Fruit fly (Drosophila melanogaster) whole organism, embryonic: Measurements from ENCODE around the gene CG33269.
A peak's percentile ranks its signal among the peaks of the same experiment; 100 is the strongest.

Experiments
- Adf1 ChIP-seq: fragments of 200-800 bp; sonication (Bioruptor generic); IDR thresholded peaks from 2 replicates; pipeline ENCODE4 v1.3.6; 2022; ENCODE audit warnings: missing biosample characterization, missing genetic modification characterization
- Atf-2 ChIP-seq: fragments of 200-800 bp; sonication (Bioruptor generic); optimal IDR thresholded peaks from 2 replicates; lab custom pipeline; 2016; ENCODE audit warnings: missing biosample characterization, missing genetic modification characterization
- CG10147 ChIP-seq: fragments of 200-800 bp; sonication (Bioruptor generic); optimal IDR thresholded peaks from 2 replicates; lab custom pipeline; 2019; ENCODE audit warnings: missing biosample characterization, mild to moderate bottlenecking, missing genetic modification characterization, moderate library complexity
- CG10462 ChIP-seq: fragments of 200-800 bp; sonication (Bioruptor generic); optimal IDR thresholded peaks from 2 replicates; lab custom pipeline; 2016; ENCODE audit warnings: missing biosample characterization, missing genetic modification characterization
- CG11695 ChIP-seq: fragments of 200-800 bp; sonication (Bioruptor generic); IDR thresholded peaks from 3 replicates; pipeline ENCODE4 v1.3.6; 2022; ENCODE audit warnings: missing biosample characterization, missing genetic modification characterization
- CG12236 ChIP-seq: fragments of 200-800 bp; sonication (Bioruptor generic); optimal IDR thresholded peaks from 2 replicates; lab custom pipeline; 2016; ENCODE audit warnings: missing biosample characterization, missing genetic modification characterization
- CG12744 ChIP-seq: fragments of 200-800 bp; sonication (Bioruptor generic); optimal IDR thresholded peaks from 2 replicates; lab custom pipeline; 2016; ENCODE audit warnings: missing biosample characterization, missing genetic modification characterization
- CG13296 ChIP-seq: fragments of 200-800 bp; sonication (Bioruptor generic); optimal IDR thresholded peaks from 3 replicates; lab custom pipeline; 2018; ENCODE audit warnings: missing biosample characterization, mild to moderate bottlenecking, missing genetic modification characterization
- CG15514 ChIP-seq: fragments of 200-800 bp; sonication (Bioruptor generic); optimal IDR thresholded peaks from 3 replicates; lab custom pipeline; 2017; ENCODE audit warnings: missing biosample characterization, missing genetic modification characterization, mild to moderate bottlenecking, moderate library complexity, missing genetic modification reagents
- CG1603 ChIP-seq: fragments of 200-800 bp; sonication (Bioruptor generic); optimal IDR thresholded peaks from 2 replicates; lab custom pipeline; 2019; ENCODE audit warnings: missing biosample characterization, mild to moderate bottlenecking, missing genetic modification characterization, moderate library complexity
- CG18476 ChIP-seq: fragments of 200-800 bp; sonication (Bioruptor generic); optimal IDR thresholded peaks from 2 replicates; lab custom pipeline; 2016; ENCODE audit warnings: missing biosample characterization, mild to moderate bottlenecking, missing genetic modification characterization
- CG18764 ChIP-seq: fragments of 200-800 bp; sonication (Bioruptor generic); optimal IDR thresholded peaks from 3 replicates; lab custom pipeline; 2016; ENCODE audit warnings: missing biosample characterization, missing genetic modification characterization
- CG2712 ChIP-seq: fragments of 200-800 bp; optimal IDR thresholded peaks from 3 replicates; lab custom pipeline; 2019; ENCODE audit warnings: missing biosample characterization, mild to moderate bottlenecking, missing genetic modification characterization, moderate library complexity
- CG33557 ChIP-seq: fragments of 200-800 bp; sonication (Bioruptor generic); optimal IDR thresholded peaks from 2 replicates; lab custom pipeline; 2019; ENCODE audit warnings: missing biosample characterization, mild to moderate bottlenecking, missing genetic modification characterization, moderate library complexity
- CG6175 ChIP-seq: fragments of 200-800 bp; sonication (Bioruptor generic); IDR thresholded peaks from 3 replicates; pipeline ENCODE4 v1.3.6; 2022; ENCODE audit warnings: missing biosample characterization, missing genetic modification characterization
- CG6791 ChIP-seq: fragments of 200-800 bp; sonication (Bioruptor generic); IDR thresholded peaks from 3 replicates; pipeline ENCODE4 v1.3.6; 2022; ENCODE audit warnings: missing biosample characterization, missing genetic modification characterization; ENCODE audit not compliant: partially characterized antibody
- CG8478 ChIP-seq: fragments of >200 bp; optimal IDR thresholded peaks from 2 replicates; lab custom pipeline; 2018
- Elba2 ChIP-seq: fragments of 200-800 bp; sonication (Bioruptor generic); optimal IDR thresholded peaks from 3 replicates; lab custom pipeline; 2016; ENCODE audit warnings: missing biosample characterization, missing genetic modification characterization
- Ets97D ChIP-seq: fragments of 200-800 bp; sonication (Bioruptor generic); optimal IDR thresholded peaks from 3 replicates; lab custom pipeline; 2016; ENCODE audit warnings: missing biosample characterization, missing genetic modification characterization
- Fer2 ChIP-seq: fragments of 200-800 bp; sonication (Bioruptor generic); optimal IDR thresholded peaks from 2 replicates; lab custom pipeline; 2018; ENCODE audit warnings: missing biosample characterization, mild to moderate bottlenecking, missing genetic modification characterization, moderate library complexity
- Gsc ChIP-seq: fragments of 200-800 bp; sonication (Bioruptor generic); IDR thresholded peaks from 2 replicates; pipeline ENCODE4 v1.3.6; 2022; ENCODE audit warnings: missing biosample characterization, missing genetic modification characterization
- H2.0 ChIP-seq: fragments of 200-800 bp; sonication (Bioruptor generic); IDR thresholded peaks from 2 replicates; pipeline ENCODE4 v1.3.6; 2022; ENCODE audit warnings: missing biosample characterization, missing genetic modification characterization
- Hmr ChIP-seq: fragments of 200-800 bp; sonication (Bioruptor generic); optimal IDR thresholded peaks from 3 replicates; lab custom pipeline; 2017; ENCODE audit warnings: mild to moderate bottlenecking, missing biosample characterization, missing genetic modification reagents, missing genetic modification characterization
- Hr78 ChIP-seq, 2 experiments: fragments of 200-800 bp in 1 of 2; fragments of >200 bp in 1 of 2; sonication (Bioruptor generic) in 1 of 2; optimal IDR thresholded peaks; 2 replicates each; lab custom pipeline; 2017 to 2019; ENCODE audit warnings: missing biosample characterization in 2 of 2, missing genetic modification characterization in 2 of 2, mild to moderate bottlenecking in 1 of 2, moderate library complexity in 1 of 2
- NC2β ChIP-seq: fragments of 200-800 bp; sonication (Bioruptor generic); optimal IDR thresholded peaks from 2 replicates; lab custom pipeline; 2016; ENCODE audit warnings: missing biosample characterization, missing genetic modification characterization
- NfI ChIP-seq: fragments of 200-800 bp; sonication (Bioruptor generic); optimal IDR thresholded peaks from 3 replicates; lab custom pipeline; 2018; ENCODE audit warnings: missing biosample characterization, mild to moderate bottlenecking, missing genetic modification characterization, moderate library complexity
- Optix ChIP-seq: fragments of 200-800 bp; sonication (Bioruptor generic); IDR thresholded peaks from 3 replicates; pipeline ENCODE4 v1.3.6; 2022; ENCODE audit warnings: missing biosample characterization, missing genetic modification characterization
- Rfx ChIP-seq: fragments of 200-800 bp; sonication (Bioruptor generic); IDR thresholded peaks from 2 replicates; pipeline ENCODE4 v1.3.6; 2022; ENCODE audit warnings: missing biosample characterization, missing genetic modification characterization
- Side ChIP-seq: fragments of 200-800 bp; sonication (Bioruptor generic); optimal IDR thresholded peaks from 2 replicates; lab custom pipeline; 2016; ENCODE audit warnings: missing biosample characterization, missing genetic modification characterization
- Six4 ChIP-seq: fragments of 200-800 bp; sonication (Bioruptor generic); optimal IDR thresholded peaks from 2 replicates; lab custom pipeline; 2016; ENCODE audit warnings: missing biosample characterization, missing genetic modification characterization
- ab ChIP-seq: fragments of 200-800 bp; sonication (Bioruptor generic); optimal IDR thresholded peaks from 2 replicates; lab custom pipeline; 2016; ENCODE audit warnings: missing biosample characterization, missing genetic modification characterization
- bbx ChIP-seq: fragments of 200-800 bp; sonication (Bioruptor generic); IDR thresholded peaks from 2 replicates; pipeline ENCODE4 v1.3.6; 2022; ENCODE audit warnings: missing biosample characterization, missing genetic modification characterization; ENCODE audit not compliant: partially characterized antibody
- btn ChIP-seq: fragments of 200-800 bp; sonication (Bioruptor generic); optimal IDR thresholded peaks from 2 replicates; lab custom pipeline; 2016; ENCODE audit warnings: missing biosample characterization, missing genetic modification characterization
- corto ChIP-seq: fragments of 200-800 bp; sonication (Bioruptor generic); optimal IDR thresholded peaks from 2 replicates; lab custom pipeline; 2016; ENCODE audit warnings: missing biosample characterization, mild to moderate bottlenecking, missing genetic modification characterization, moderate library complexity
- emc ChIP-seq: fragments of 200-800 bp; sonication (Bioruptor generic); optimal IDR thresholded peaks from 2 replicates; lab custom pipeline; 2016; ENCODE audit warnings: missing biosample characterization, missing genetic modification characterization
- ewg ChIP-seq: fragments of 200-800 bp; sonication (Bioruptor generic); optimal IDR thresholded peaks from 3 replicates; lab custom pipeline; 2017; ENCODE audit warnings: mild to moderate bottlenecking, missing biosample characterization, missing genetic modification reagents, missing genetic modification characterization
- gem ChIP-seq: fragments of 200-800 bp; sonication (Bioruptor generic); optimal IDR thresholded peaks from 2 replicates; lab custom pipeline; 2019; ENCODE audit warnings: missing biosample characterization, mild to moderate bottlenecking, missing genetic modification characterization, moderate library complexity
- h ChIP-seq: fragments of >200 bp; optimal IDR thresholded peaks from 2 replicates; lab custom pipeline; 2017
- lola ChIP-seq, 3 experiments: fragments of >200 bp in 2 of 3; fragments of 200-800 bp in 1 of 3; sonication (Bioruptor generic) in 1 of 3; optimal IDR thresholded peaks; 2 replicates each; lab custom pipeline; 2017 to 2019; ENCODE audit warnings: missing biosample characterization in 3 of 3, missing genetic modification characterization in 3 of 3, mild to moderate bottlenecking in 1 of 3, moderate library complexity in 1 of 3
- nmo ChIP-seq: fragments of 200-800 bp; sonication (Bioruptor generic); optimal IDR thresholded peaks from 2 replicates; lab custom pipeline; 2018; ENCODE audit warnings: missing biosample characterization, mild to moderate bottlenecking, missing genetic modification characterization, moderate library complexity
- peb ChIP-seq: fragments of 200-800 bp; sonication (Bioruptor generic); IDR thresholded peaks from 2 replicates; pipeline ENCODE4 v1.3.6; 2022; ENCODE audit warnings: missing biosample characterization, missing genetic modification characterization
- pita ChIP-seq: fragments of 200-800 bp; sonication (Bioruptor generic); optimal IDR thresholded peaks from 2 replicates; lab custom pipeline; 2017; ENCODE audit warnings: missing biosample characterization, mild to moderate bottlenecking, missing genetic modification characterization
- repo ChIP-seq: fragments of 200-800 bp; sonication (Bioruptor generic); optimal IDR thresholded peaks from 2 replicates; lab custom pipeline; 2016; ENCODE audit warnings: missing biosample characterization, missing genetic modification characterization
- scrt ChIP-seq: fragments of 200-800 bp; sonication (Bioruptor generic); optimal IDR thresholded peaks from 2 replicates; lab custom pipeline; 2018; ENCODE audit warnings: missing biosample characterization, mild to moderate bottlenecking, missing genetic modification characterization, moderate library complexity
- sens-2 ChIP-seq: fragments of 200-800 bp; sonication (Bioruptor generic); IDR thresholded peaks from 2 replicates; pipeline ENCODE4 v1.3.6; 2022; ENCODE audit warnings: missing biosample characterization, missing genetic modification characterization
- slou ChIP-seq: fragments of 200-800 bp; sonication (Bioruptor generic); optimal IDR thresholded peaks from 3 replicates; lab custom pipeline; 2016; ENCODE audit warnings: missing biosample characterization, missing genetic modification characterization
- twi ChIP-seq: fragments of 200-800 bp; optimal IDR thresholded peaks from 2 replicates; lab custom pipeline; 2019; ENCODE audit warnings: missing biosample characterization, mild to moderate bottlenecking, missing genetic modification characterization, moderate library complexity
- unc-4 ChIP-seq: fragments of 200-800 bp; sonication (Bioruptor generic); IDR thresholded peaks from 2 replicates; pipeline ENCODE4 v1.3.6; 2022; ENCODE audit warnings: missing biosample characterization, missing genetic modification characterization; ENCODE audit not compliant: partially characterized antibody
- usp ChIP-seq: fragments of >200 bp; optimal IDR thresholded peaks from 2 replicates; lab custom pipeline; 2017; ENCODE audit warnings: missing biosample characterization, missing genetic modification characterization

CG33269 gene

DNA sequence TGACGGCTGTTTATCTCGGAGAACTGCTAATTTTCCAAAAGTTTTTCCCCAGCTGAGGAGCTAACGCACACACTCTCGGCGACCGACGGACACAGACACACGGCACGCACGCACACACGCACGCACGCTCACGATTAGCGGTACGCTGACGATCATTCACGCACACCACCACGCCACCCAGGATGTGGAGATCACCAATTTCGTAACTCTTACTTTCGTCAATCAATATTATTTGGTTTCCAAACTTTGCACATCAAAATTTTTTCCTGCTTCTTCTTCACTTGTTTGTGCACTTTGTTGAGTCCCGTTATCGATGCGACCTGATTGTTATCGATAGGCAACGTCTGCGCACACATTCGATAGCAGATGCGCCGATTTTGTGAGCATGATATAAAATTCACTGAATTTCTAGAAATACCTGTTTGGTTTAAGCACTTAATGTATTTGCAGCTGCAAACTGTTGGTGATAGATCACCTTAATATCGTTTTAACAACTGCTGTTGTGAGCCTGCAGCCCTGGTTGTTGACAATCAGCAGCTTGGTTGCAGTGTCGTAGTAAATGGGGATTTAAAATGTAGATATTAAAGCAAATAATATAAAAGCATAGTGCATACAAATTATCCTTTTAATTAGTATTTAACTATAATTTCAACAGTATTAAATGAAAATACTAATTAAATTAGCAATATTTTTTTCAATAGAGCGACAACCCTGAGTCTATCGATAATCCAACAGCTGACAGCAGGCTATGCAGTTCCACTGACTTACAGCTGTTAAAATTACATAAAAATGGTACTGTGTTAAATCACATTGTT is 19.8 kb downstream of the CG33269 start, which contains the start of the genes CG7394 and Mob2 (continued):
- peak; percentile 77 for TF ChIP-seq bbx (GFP tag; lab: Robert Waterston, UW)
- peak in 1 of 3 experiments; percentile 85 for TF ChIP-seq lola (GFP tag; optimal IDR thresholded peaks at IDR 0.05; lab: Kevin White, UChicago)
- TF ChIP-seq btn (GFP tag; lab: Kevin White, UChicago): peak; percentile 67
- peak; percentile 88 for TF ChIP-seq CG18764 (GFP tag; lab: Kevin White, UChicago)
- TF ChIP-seq ewg (GFP tag; lab: Kevin White, UChicago): peak; percentile 98
- peak; percentile 80 for TF ChIP-seq twi (tag; lab: Kevin White, UChicago)
- TF ChIP-seq CG6175 (GFP tag; lab: Robert Waterston, UW): peak; percentile 83
- TF ChIP-seq Adf1: peak; percentile 55; the same call in 1 of the 2 replicates
- TF ChIP-seq CG6791: peak; percentile 86
- TF ChIP-seq Elba2 (GFP tag; lab: Kevin White, UChicago): peak; percentile 64
- TF ChIP-seq Optix (GFP tag; lab: Robert Waterston, UW): peak; percentile 75
- TF ChIP-seq Ets97D: peak; percentile 86
- TF ChIP-seq Six4 (GFP tag; lab: Kevin White, UChicago): peak; percentile 90
- no peak for TF ChIP-seq h (lab: Kevin White, UChicago)
- TF ChIP-seq nmo (GFP tag; lab: Kevin White, UChicago): peak; percentile 90
- peak; percentile 87 for TF ChIP-seq unc-4
- TF ChIP-seq Fer2 (tag; lab: Kevin White, UChicago): peak; percentile 84
- peak; percentile 84 for TF ChIP-seq CG12744
- TF ChIP-seq CG8478 (lab: Kevin White, UChicago): no peak
- peak; percentile 65 for TF ChIP-seq emc (GFP tag; lab: Kevin White, UChicago)
- TF ChIP-seq ab (GFP tag; lab: Kevin White, UChicago): no peak
- TF ChIP-seq Atf-2 (GFP tag; lab: Kevin White, UChicago): peak; percentile 53
- TF ChIP-seq Side: peak; percentile 64
- TF ChIP-seq CG15514: peak; percentile 80
- peak; percentile 81 for TF ChIP-seq CG10462 (GFP tag; lab: Kevin White, UChicago)
- peak; percentile 88 for TF ChIP-seq Hmr (GFP tag; lab: Kevin White, UChicago)
- peak; percentile 86 for TF ChIP-seq sens-2 (GFP tag; lab: Robert Waterston, UW)
- peak; percentile 92 for TF ChIP-seq H2.0 (GFP tag; lab: Robert Waterston, UW)
- peak; percentile 72 for TF ChIP-seq peb
- peak; percentile 91 for TF ChIP-seq CG11695 (GFP tag; lab: Robert Waterston, UW)
- TF ChIP-seq gem (tag; lab: Kevin White, UChicago): peak; percentile 94
- peak; percentile 84 for TF ChIP-seq NC2β (GFP tag; lab: Kevin White, UChicago)
- peak; percentile 51 for TF ChIP-seq CG10147
- no peak; the same call in 1 of the 2 replicates for TF ChIP-seq Gsc (GFP tag; lab: Robert Waterston, UW)
- TF ChIP-seq Hr78 (GFP tag; optimal IDR thresholded peaks at IDR 0.05; lab: Kevin White, UChicago): peak in 1 of 2 experiments; percentile 40
- peak; percentile 57 for TF ChIP-seq CG12236
- TF ChIP-seq repo (GFP tag; lab: Kevin White, UChicago): peak; percentile 80
- TF ChIP-seq Rfx (GFP tag; lab: Robert Waterston, UW): peak; percentile 94
- TF ChIP-seq CG13296: peak; percentile 83
- peak; percentile 83 for TF ChIP-seq NfI
- TF ChIP-seq CG2712 (tag; lab: Kevin White, UChicago): peak; percentile 89
- no peak for TF ChIP-seq pita
- no peak for TF ChIP-seq usp (GFP tag; lab: Kevin White, UChicago)
- TF ChIP-seq scrt: peak; percentile 64
- TF ChIP-seq slou: peak; percentile 88
- TF ChIP-seq corto (GFP tag; lab: Kevin White, UChicago): peak; percentile 43
- TF ChIP-seq CG18476 (GFP tag; lab: Kevin White, UChicago): peak; percentile 81
- peak; percentile 78 for TF ChIP-seq CG1603 (tag; lab: Kevin White, UChicago)
- TF ChIP-seq CG33557 (GFP tag; lab: Kevin White, UChicago): peak; percentile 71
